Fruit fly (Drosophila melanogaster) whole organism, embryonic: ENCODE measurements around the gene CG14664.

Source experiments
- Ada2b ChIP-seq: fragments of 200-800 bp; sonication (Bioruptor generic); IDR thresholded peaks from 2 replicates; pipeline ENCODE4 v1.3.6; 2022; ENCODE audit warnings: missing biosample characterization, missing genetic modification characterization
- CG1024 ChIP-seq: fragments of 200-800 bp; sonication (Bioruptor generic); IDR thresholded peaks from 2 replicates; pipeline ENCODE4 v1.3.6; 2022; ENCODE audit warnings: missing biosample characterization, missing genetic modification characterization
- CG10543 ChIP-seq: fragments of 200-800 bp; sonication (Bioruptor generic); optimal IDR thresholded peaks from 3 replicates; lab custom pipeline; 2017; ENCODE audit warnings: missing biosample characterization, mild to moderate bottlenecking, missing genetic modification characterization, moderate library complexity
- CG11247 ChIP-seq: fragments of 200-800 bp; sonication (Bioruptor generic); IDR thresholded peaks from 2 replicates; pipeline ENCODE4 v1.3.6; 2022; ENCODE audit warnings: missing biosample characterization, missing genetic modification characterization
- CG12219 ChIP-seq: fragments of 200-800 bp; sonication (Bioruptor generic); optimal IDR thresholded peaks from 3 replicates; lab custom pipeline; 2018; ENCODE audit warnings: missing biosample characterization, mild to moderate bottlenecking, missing genetic modification characterization
- CG13296 ChIP-seq: fragments of 200-800 bp; sonication (Bioruptor generic); optimal IDR thresholded peaks from 3 replicates; lab custom pipeline; 2018; ENCODE audit warnings: missing biosample characterization, mild to moderate bottlenecking, missing genetic modification characterization
- CG15601 ChIP-seq: fragments of 200-800 bp; sonication (Bioruptor generic); optimal IDR thresholded peaks from 3 replicates; lab custom pipeline; 2019; ENCODE audit warnings: missing biosample characterization, mild to moderate bottlenecking, missing genetic modification characterization, moderate library complexity
- CG17385 ChIP-seq: fragments of 200-800 bp; sonication (Bioruptor generic); optimal IDR thresholded peaks from 3 replicates; lab custom pipeline; 2018; ENCODE audit warnings: missing biosample characterization, mild to moderate bottlenecking, missing genetic modification characterization
- CG17912 ChIP-seq: fragments of 200-800 bp; sonication (Bioruptor generic); optimal IDR thresholded peaks from 2 replicates; lab custom pipeline; 2018; ENCODE audit warnings: missing biosample characterization, mild to moderate bottlenecking, missing genetic modification characterization
- CG18764 ChIP-seq: fragments of 200-800 bp; sonication (Bioruptor generic); optimal IDR thresholded peaks from 3 replicates; lab custom pipeline; 2016; ENCODE audit warnings: missing biosample characterization, missing genetic modification characterization
- CG2120 ChIP-seq: fragments of 200-800 bp; sonication (Bioruptor generic); optimal IDR thresholded peaks from 3 replicates; lab custom pipeline; 2016; ENCODE audit warnings: missing biosample characterization, missing genetic modification characterization
- CG2712 ChIP-seq: fragments of 200-800 bp; optimal IDR thresholded peaks from 3 replicates; lab custom pipeline; 2019; ENCODE audit warnings: missing biosample characterization, mild to moderate bottlenecking, missing genetic modification characterization, moderate library complexity
- CG30431 ChIP-seq: fragments of 200-800 bp; sonication (Bioruptor generic); optimal IDR thresholded peaks from 2 replicates; lab custom pipeline; 2017; ENCODE audit warnings: missing biosample characterization, missing genetic modification characterization
- CG33213 ChIP-seq: fragments of 200-800 bp; sonication (Bioruptor generic); optimal IDR thresholded peaks from 3 replicates; lab custom pipeline; 2016; ENCODE audit warnings: missing biosample characterization, missing genetic modification characterization
- CG3838 ChIP-seq: fragments of 200-800 bp; sonication (Bioruptor generic); optimal IDR thresholded peaks from 3 replicates; lab custom pipeline; 2016; ENCODE audit warnings: missing biosample characterization, missing genetic modification characterization
- CG4360 ChIP-seq: fragments of 200-800 bp; sonication (Bioruptor generic); IDR thresholded peaks from 2 replicates; pipeline ENCODE4 v1.3.6; 2022; ENCODE audit warnings: missing biosample characterization, missing genetic modification characterization
- CG6254 ChIP-seq: fragments of 200-800 bp; sonication (Bioruptor generic); optimal IDR thresholded peaks from 3 replicates; lab custom pipeline; 2017; ENCODE audit warnings: mild to moderate bottlenecking, missing biosample characterization, missing genetic modification reagents, missing genetic modification characterization
- CG8478 ChIP-seq: fragments of >200 bp; optimal IDR thresholded peaks from 2 replicates; lab custom pipeline; 2018
- CG8944 ChIP-seq: fragments of 200-800 bp; sonication (Bioruptor generic); optimal IDR thresholded peaks from 3 replicates; lab custom pipeline; 2016; ENCODE audit warnings: missing biosample characterization, missing genetic modification characterization
- CG9797 ChIP-seq: fragments of 200-800 bp; sonication (Bioruptor generic); optimal IDR thresholded peaks from 3 replicates; lab custom pipeline; 2018; ENCODE audit warnings: missing biosample characterization, mild to moderate bottlenecking, missing genetic modification characterization
- CG9876 ChIP-seq: fragments of 200-800 bp; sonication (Bioruptor generic); optimal IDR thresholded peaks from 2 replicates; lab custom pipeline; 2016; ENCODE audit warnings: missing biosample characterization, missing genetic modification characterization
- D ChIP-seq, 2 experiments: fragments of 200-800 bp in 1 of 2; fragments of >200 bp in 1 of 2; sonication (Bioruptor generic) in 1 of 2; optimal IDR thresholded peaks; 2 replicates in 1 of 2; 3 replicates in 1 of 2; lab custom pipeline; 2017; ENCODE audit warnings: mild to moderate bottlenecking in 1 of 2, missing biosample characterization in 1 of 2, missing genetic modification characterization in 1 of 2, missing genetic modification reagents in 1 of 2
- Dad ChIP-seq: fragments of 200-800 bp; sonication (Bioruptor generic); optimal IDR thresholded peaks from 3 replicates; lab custom pipeline; 2016; ENCODE audit warnings: missing biosample characterization, missing genetic modification characterization
- Dfd ChIP-seq, 2 experiments: fragments of >200 bp; optimal IDR thresholded peaks; 2 replicates each; lab custom pipeline; 2017; ENCODE audit warnings: missing biosample characterization in 2 of 2, missing genetic modification characterization in 2 of 2
- Fer3 ChIP-seq: fragments of 200-800 bp; sonication (Bioruptor generic); optimal IDR thresholded peaks from 2 replicates; lab custom pipeline; 2018; ENCODE audit warnings: missing biosample characterization, mild to moderate bottlenecking, missing genetic modification characterization, moderate library complexity
- H2.0 ChIP-seq: fragments of 200-800 bp; sonication (Bioruptor generic); IDR thresholded peaks from 2 replicates; pipeline ENCODE4 v1.3.6; 2022; ENCODE audit warnings: missing biosample characterization, missing genetic modification characterization
- HLH3B ChIP-seq: fragments of 200-800 bp; sonication (Bioruptor generic); IDR thresholded peaks from 2 replicates; pipeline ENCODE4 v1.3.6; 2022; ENCODE audit warnings: missing biosample characterization, missing genetic modification characterization
- HLH4C ChIP-seq: fragments of 200-800 bp; sonication (Bioruptor generic); IDR thresholded peaks from 3 replicates; pipeline ENCODE4 v1.3.6; 2022; ENCODE audit warnings: missing biosample characterization, missing genetic modification characterization; ENCODE audit not compliant: partially characterized antibody
- Hr39 ChIP-seq: fragments of >200 bp; optimal IDR thresholded peaks from 2 replicates; lab custom pipeline; 2017
- Kr ChIP-seq: fragments of 200-800 bp; sonication (Bioruptor generic); optimal IDR thresholded peaks from 2 replicates; lab custom pipeline; 2017; ENCODE audit warnings: missing biosample characterization, mild to moderate bottlenecking, missing genetic modification characterization
- Lim3 ChIP-seq: fragments of 200-800 bp; sonication (Bioruptor generic); IDR thresholded peaks from 2 replicates; pipeline ENCODE4 v1.3.6; 2022; ENCODE audit warnings: missing biosample characterization, missing genetic modification characterization
- MBD-R2 ChIP-seq: fragments of 200-800 bp; sonication (Bioruptor generic); IDR thresholded peaks from 2 replicates; pipeline ENCODE4 v1.3.6; 2022; ENCODE audit warnings: missing biosample characterization, missing genetic modification characterization
- Meics ChIP-seq: fragments of 200-800 bp; sonication (Bioruptor generic); optimal IDR thresholded peaks from 2 replicates; lab custom pipeline; 2017; ENCODE audit warnings: missing biosample characterization, mild to moderate bottlenecking, missing genetic modification characterization
- Mrtf ChIP-seq: fragments of 200-800 bp; sonication (Bioruptor generic); IDR thresholded peaks from 3 replicates; pipeline ENCODE4 v1.3.6; 2022; ENCODE audit warnings: missing biosample characterization, missing genetic modification characterization
- bigmax ChIP-seq: fragments of 200-800 bp; sonication (Bioruptor generic); optimal IDR thresholded peaks from 2 replicates; lab custom pipeline; 2018; ENCODE audit warnings: missing biosample characterization, mild to moderate bottlenecking, missing genetic modification characterization
- da ChIP-seq: fragments of 200-800 bp; sonication (Bioruptor generic); optimal IDR thresholded peaks from 2 replicates; lab custom pipeline; 2016; ENCODE audit warnings: missing biosample characterization, missing genetic modification characterization
- disco-r ChIP-seq: fragments of 200-800 bp; sonication (Bioruptor generic); optimal IDR thresholded peaks from 2 replicates; lab custom pipeline; 2016; ENCODE audit warnings: missing biosample characterization, missing genetic modification characterization
- dpn ChIP-seq, 2 experiments: fragments of 200-800 bp; sonication (Bioruptor generic); optimal IDR thresholded peaks; 3 replicates each; lab custom pipeline; 2016; ENCODE audit warnings: missing biosample characterization in 2 of 2, missing genetic modification characterization in 2 of 2
- fd102C ChIP-seq: fragments of 200-800 bp; sonication (Bioruptor generic); optimal IDR thresholded peaks from 2 replicates; lab custom pipeline; 2018; ENCODE audit warnings: missing biosample characterization, mild to moderate bottlenecking, missing genetic modification characterization, moderate library complexity
- fd3F ChIP-seq: fragments of 200-800 bp; sonication (Bioruptor generic); optimal IDR thresholded peaks from 2 replicates; lab custom pipeline; 2018; ENCODE audit warnings: missing biosample characterization, mild to moderate bottlenecking, missing genetic modification characterization, moderate library complexity
- h ChIP-seq: fragments of >200 bp; optimal IDR thresholded peaks from 2 replicates; lab custom pipeline; 2017
- her ChIP-seq: fragments of 200-800 bp; sonication (Bioruptor generic); optimal IDR thresholded peaks from 2 replicates; lab custom pipeline; 2016; ENCODE audit warnings: missing biosample characterization, missing genetic modification characterization
- jumu ChIP-seq: fragments of 200-800 bp; sonication (Bioruptor generic); optimal IDR thresholded peaks from 3 replicates; lab custom pipeline; 2016; ENCODE audit warnings: missing biosample characterization, missing genetic modification characterization
- lola ChIP-seq, 3 experiments: fragments of >200 bp in 2 of 3; fragments of 200-800 bp in 1 of 3; sonication (Bioruptor generic) in 1 of 3; optimal IDR thresholded peaks; 2 replicates each; lab custom pipeline; 2017 to 2019; ENCODE audit warnings: missing biosample characterization in 3 of 3, missing genetic modification characterization in 3 of 3, mild to moderate bottlenecking in 1 of 3, moderate library complexity in 1 of 3
- nerfin-1 ChIP-seq: fragments of 200-800 bp; sonication (Bioruptor generic); optimal IDR thresholded peaks from 3 replicates; lab custom pipeline; 2019; ENCODE audit warnings: missing biosample characterization, mild to moderate bottlenecking, missing genetic modification characterization, moderate library complexity
- nom ChIP-seq: fragments of 200-800 bp; sonication (Bioruptor generic); optimal IDR thresholded peaks from 2 replicates; lab custom pipeline; 2017; ENCODE audit warnings: missing biosample characterization, missing genetic modification characterization, mild to moderate bottlenecking, moderate library complexity, missing genetic modification reagents
- pros ChIP-seq: fragments of 200-800 bp; sonication (Bioruptor generic); optimal IDR thresholded peaks from 3 replicates; lab custom pipeline; 2019; ENCODE audit warnings: missing biosample characterization, mild to moderate bottlenecking, missing genetic modification characterization, moderate library complexity
- pzg ChIP-seq: fragments of 200-800 bp; sonication (Bioruptor generic); optimal IDR thresholded peaks from 3 replicates; lab custom pipeline; 2018; ENCODE audit warnings: missing biosample characterization, mild to moderate bottlenecking, missing genetic modification characterization, moderate library complexity
- sc ChIP-seq, 3 experiments: fragments of >200 bp in 2 of 3; fragments of 200-800 bp in 1 of 3; sonication (Bioruptor generic) in 1 of 3; optimal IDR thresholded peaks; 2 replicates in 2 of 3; 3 replicates in 1 of 3; lab custom pipeline; 2017; ENCODE audit warnings: mild to moderate bottlenecking in 1 of 3, missing biosample characterization in 1 of 3, missing genetic modification characterization in 1 of 3, missing genetic modification reagents in 1 of 3
- ssp ChIP-seq: fragments of 200-800 bp; sonication (Bioruptor generic); IDR thresholded peaks from 2 replicates; pipeline ENCODE4 v1.3.6; 2022; ENCODE audit warnings: missing biosample characterization, missing genetic modification characterization
- trem ChIP-seq: fragments of 200-800 bp; optimal IDR thresholded peaks from 3 replicates; lab custom pipeline; 2019; ENCODE audit warnings: missing biosample characterization, mild to moderate bottlenecking, missing genetic modification characterization, moderate library complexity

The CG14664 gene

dm6 chr3R:5270806-5271205 lies 46.9 kb downstream of the CG14664 start (continued):
- peak; percentile 2 for TF ChIP-seq pzg
- no peak for TF ChIP-seq CG11247 (GFP tag; lab: Robert Waterston, UW)
- peak; percentile 16 for TF ChIP-seq Meics (GFP tag; lab: Kevin White, UChicago)
- no peak for TF ChIP-seq CG17385 (GFP tag; lab: Kevin White, UChicago)
- no peak for TF ChIP-seq CG15601 (tag; lab: Kevin White, UChicago)
- no peak for TF ChIP-seq lola (GFP tag; optimal IDR thresholded peaks at IDR 0.05; lab: Kevin White, UChicago)
- no peak for TF ChIP-seq CG30431 (GFP tag; lab: Kevin White, UChicago)
- peak; percentile 29 for TF ChIP-seq nom (GFP tag; lab: Kevin White, UChicago)
- no peak for TF ChIP-seq CG17912 (GFP tag; lab: Kevin White, UChicago)
- TF ChIP-seq CG4360 (GFP tag; lab: Robert Waterston, UW), result no peak
- no peak for TF ChIP-seq nerfin-1 (tag; lab: Kevin White, UChicago)
- no peak for TF ChIP-seq H2.0
- TF ChIP-seq CG13296, result peak; percentile 6
- no peak for TF ChIP-seq CG3838
- TF ChIP-seq MBD-R2 (GFP tag; lab: Robert Waterston, UW), result 0 out of 2 replicates have a peak, but pooled peaks have one; percentile 36
- TF ChIP-seq HLH3B (GFP tag; lab: Robert Waterston, UW), result 0 out of 2 replicates have a peak, but pooled peaks have one; percentile 5
- no peak for TF ChIP-seq CG6254 (GFP tag; lab: Kevin White, UChicago)
- TF ChIP-seq ssp (GFP tag; lab: Robert Waterston, UW), result no peak
- no peak for TF ChIP-seq CG12219 (GFP tag; lab: Kevin White, UChicago)
- no peak for TF ChIP-seq fd3F
- no peak for TF ChIP-seq bigmax (GFP tag; lab: Kevin White, UChicago)
- TF ChIP-seq Lim3 (GFP tag; lab: Robert Waterston, UW), result no peak
- no peak for TF ChIP-seq Dfd (GFP tag; optimal IDR thresholded peaks at IDR 0.05; lab: Kevin White, UChicago)
- TF ChIP-seq HLH4C (GFP tag; lab: Robert Waterston, UW), result no peak
- TF ChIP-seq CG9797 (GFP tag; lab: Kevin White, UChicago), result no peak
- TF ChIP-seq D (optimal IDR thresholded peaks at IDR 0.05; lab: Kevin White, UChicago), result no peak
- TF ChIP-seq D (GFP tag; optimal IDR thresholded peaks at IDR 0.05; lab: Kevin White, UChicago), result no peak
- peak; percentile 10 for TF ChIP-seq CG2120 (GFP tag; lab: Kevin White, UChicago)
- no peak for TF ChIP-seq Dad (GFP tag; lab: Kevin White, UChicago)
- TF ChIP-seq Ada2b (GFP tag; lab: Robert Waterston, UW), result no peak
- TF ChIP-seq CG33213 (GFP tag; lab: Kevin White, UChicago), result peak; percentile 11
- no peak for TF ChIP-seq sc (optimal IDR thresholded peaks at IDR 0.05; lab: Kevin White, UChicago)
- no peak for TF ChIP-seq sc (GFP tag; optimal IDR thresholded peaks at IDR 0.05; lab: Kevin White, UChicago)
- no peak for TF ChIP-seq CG8944
- TF ChIP-seq CG18764, result no peak
- TF ChIP-seq disco-r (GFP tag; lab: Kevin White, UChicago), result no peak
- TF ChIP-seq pros (GFP tag; lab: Kevin White, UChicago), result no peak
- no peak for TF ChIP-seq CG2712 (tag; lab: Kevin White, UChicago)
- TF ChIP-seq CG10543 (GFP tag; lab: Kevin White, UChicago), result no peak
- TF ChIP-seq Mrtf (GFP tag; lab: Robert Waterston, UW), result no peak
- TF ChIP-seq da, result no peak
- no peak for TF ChIP-seq CG8478
- TF ChIP-seq fd102C (GFP tag; lab: Kevin White, UChicago), result no peak
- no peak for TF ChIP-seq Kr (GFP tag; lab: Kevin White, UChicago)
- TF ChIP-seq her (GFP tag; lab: Kevin White, UChicago), result peak; percentile 20
- TF ChIP-seq h, result no peak
- TF ChIP-seq trem (tag; lab: Kevin White, UChicago), result no peak
- no peak for TF ChIP-seq Hr39 (lab: Kevin White, UChicago)
- TF ChIP-seq Fer3, result no peak
- peak; percentile 9 for TF ChIP-seq jumu (GFP tag; lab: Kevin White, UChicago)
- TF ChIP-seq dpn (GFP tag; optimal IDR thresholded peaks at IDR 0.05; lab: Kevin White, UChicago), result peak; percentile 17 to 30
- no peak; the same call in 1 of the 2 replicates for TF ChIP-seq CG1024 (GFP tag; lab: Robert Waterston, UW)
- TF ChIP-seq CG9876 (GFP tag; lab: Kevin White, UChicago), result no peak
